Worm (Caenorhabditis elegans): ENCODE data around the gene plrg-1.

DNA sequence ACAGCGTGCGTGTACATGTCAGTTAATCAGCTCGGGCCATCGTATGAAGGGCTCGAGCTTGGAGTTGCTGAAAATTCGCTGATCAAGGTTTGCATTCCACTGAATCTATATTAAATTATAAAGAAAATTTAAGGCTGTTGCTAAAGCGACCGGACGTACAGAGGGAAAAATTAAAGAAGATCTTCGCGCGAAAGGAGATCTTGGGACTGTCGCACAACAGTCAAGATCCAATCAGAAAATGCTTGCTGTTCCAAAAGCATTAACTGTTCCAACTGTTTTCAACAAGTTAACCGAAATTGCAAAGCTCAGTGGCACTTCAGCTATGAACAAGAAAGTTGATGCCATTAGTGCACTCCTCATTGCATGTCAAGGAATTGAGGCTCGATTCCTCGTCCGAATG lies 6.6 kb upstream of the plrg-1 start:
- no peak for TF ChIP-seq elt-3 (tag; optimal IDR thresholded peaks at IDR 0.05)
- no peak for TF ChIP-seq hlh-1 (tag; optimal IDR thresholded peaks at IDR 0.05)
- no peak for TF ChIP-seq snpc-4 (tag; optimal IDR thresholded peaks at IDR 0.05)
